Fruit fly (Drosophila melanogaster): Measurements from ENCODE around the gene CG9518.

CG9518 gene

DNA sequence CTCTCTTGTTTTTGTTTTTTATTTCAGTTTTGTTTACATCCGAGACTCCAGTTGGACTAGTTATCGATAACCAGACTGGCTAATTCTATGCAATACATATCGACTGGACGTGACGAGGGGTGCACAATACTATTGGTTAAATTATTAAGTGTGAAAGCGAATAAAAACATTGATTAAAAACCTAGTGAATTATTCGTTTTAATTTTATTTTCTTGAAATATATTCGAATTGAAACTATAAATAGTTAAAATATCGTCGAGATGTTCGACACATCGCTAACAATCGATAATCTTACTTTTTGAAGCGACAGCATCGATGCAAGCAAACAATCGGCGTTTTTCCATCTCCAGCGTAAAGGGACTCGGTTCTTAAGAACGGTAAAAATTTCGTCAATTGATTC lies 31.9 kb downstream of the CG9518 start, which contains the start of the genes CG32590 and Flo2 (continued):
- peak; percentile 22 for TF ChIP-seq Eip75B (GFP tag; optimal IDR thresholded peaks at IDR 0.05)
- TF ChIP-seq net (GFP tag; optimal IDR thresholded peaks at IDR 0.05): peak; percentile 10
- 0 out of 2 replicates have a peak, but pooled peaks have one; percentile 45 for TF ChIP-seq CG15336 (GFP tag; IDR thresholded peaks at IDR 0.05)
- no peak for TF ChIP-seq Hr38 (GFP tag; optimal IDR thresholded peaks at IDR 0.05)
- TF ChIP-seq CG11294 (GFP tag; IDR thresholded peaks at IDR 0.05): peak; percentile 51; the same call in 1 of the 2 replicates
- TF ChIP-seq CG11762 (GFP tag; optimal IDR thresholded peaks at IDR 0.05; ENCODE audit: insufficient read depth): peak; percentile 10
- TF ChIP-seq CG8319 (GFP tag; optimal IDR thresholded peaks at IDR 0.05): peak; percentile 39
- peak; percentile 84 for TF ChIP-seq CG6163 (GFP tag; IDR thresholded peaks at IDR 0.05)
- TF ChIP-seq dac (GFP tag; optimal IDR thresholded peaks at IDR 0.05): no peak
- peak; percentile 76 for TF ChIP-seq Hr39 (GFP tag; optimal IDR thresholded peaks at IDR 0.05)
- peak; percentile 84 for TF ChIP-seq Eip78C (GFP tag)
- TF ChIP-seq fd59A (GFP tag; optimal IDR thresholded peaks at IDR 0.05): no peak
- TF ChIP-seq lz (GFP tag; optimal IDR thresholded peaks at IDR 0.05): peak; percentile 67
- TF ChIP-seq Sox15 (GFP tag; optimal IDR thresholded peaks at IDR 0.05): peak; percentile 28
- TF ChIP-seq topi (GFP tag; optimal IDR thresholded peaks at IDR 0.05): peak; percentile 70
- TF ChIP-seq CG6792 (GFP tag; optimal IDR thresholded peaks at IDR 0.05): peak; percentile 21
- TF ChIP-seq CG10669 (GFP tag; optimal IDR thresholded peaks at IDR 0.05): peak; percentile 29
- peak; percentile 68 for TF ChIP-seq Ets21C (GFP tag; optimal IDR thresholded peaks at IDR 0.05)

DNA sequence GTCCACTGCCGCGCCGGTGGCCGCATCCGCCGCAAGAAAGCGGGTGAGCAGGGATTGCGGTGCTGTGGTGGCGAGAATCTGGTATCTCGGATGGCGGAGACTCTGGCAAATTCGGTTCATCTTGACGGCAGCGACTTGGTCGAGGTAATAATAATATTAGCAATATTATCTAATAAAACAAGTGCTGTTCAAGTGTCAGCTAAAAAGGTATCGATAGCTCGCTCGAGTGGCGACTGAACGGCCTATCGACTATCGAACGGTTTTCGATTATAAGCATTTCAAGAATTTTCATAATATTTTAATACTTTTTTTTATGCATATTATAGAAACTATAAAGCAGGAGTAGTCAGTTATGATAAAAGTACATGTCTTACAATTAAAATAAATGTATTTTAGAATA lies 33.0 kb downstream of the CG9518 start, which contains the start of gene Grx5:
TSS of gene Grx5 (minus strand) at position 216 of the 400 bp plus-strand sequence.
- TF ChIP-seq Smox (GFP tag; optimal IDR thresholded peaks at IDR 0.05) (no peak), pdm3 (GFP tag; optimal IDR thresholded peaks at IDR 0.05) (no peak), Sox102F (GFP tag; optimal IDR thresholded peaks at IDR 0.05) (no peak), vri (GFP tag; optimal IDR thresholded peaks at IDR 0.05) (peak; percentile 38), CG3919 (GFP tag; optimal IDR thresholded peaks at IDR 0.05) (no peak)

DNA sequence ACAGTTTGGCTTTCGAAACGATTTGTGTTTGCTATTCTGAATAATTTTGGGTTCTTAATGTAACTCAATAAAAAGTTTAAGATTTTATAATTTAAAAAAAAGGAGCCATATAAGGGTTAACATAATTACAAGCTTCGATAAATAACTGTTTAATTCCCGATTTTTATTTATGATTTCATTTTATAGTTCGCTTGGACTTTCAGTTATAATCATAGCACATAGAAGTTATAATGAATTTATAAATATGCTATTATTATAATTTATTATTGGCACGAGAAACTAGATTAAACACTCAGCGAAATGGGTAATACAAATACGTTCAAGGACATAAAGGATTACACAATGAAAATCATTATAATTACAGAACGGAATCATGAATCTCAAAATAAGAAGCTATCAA lies 34.6 kb downstream of the CG9518 start, which contains the start of gene CG14410:
TSS of gene CG14410 (plus strand) at position 301 of the 400 bp plus-strand sequence.
- TF ChIP-seq Ets21C (GFP tag; optimal IDR thresholded peaks at IDR 0.05): no peak

DNA sequence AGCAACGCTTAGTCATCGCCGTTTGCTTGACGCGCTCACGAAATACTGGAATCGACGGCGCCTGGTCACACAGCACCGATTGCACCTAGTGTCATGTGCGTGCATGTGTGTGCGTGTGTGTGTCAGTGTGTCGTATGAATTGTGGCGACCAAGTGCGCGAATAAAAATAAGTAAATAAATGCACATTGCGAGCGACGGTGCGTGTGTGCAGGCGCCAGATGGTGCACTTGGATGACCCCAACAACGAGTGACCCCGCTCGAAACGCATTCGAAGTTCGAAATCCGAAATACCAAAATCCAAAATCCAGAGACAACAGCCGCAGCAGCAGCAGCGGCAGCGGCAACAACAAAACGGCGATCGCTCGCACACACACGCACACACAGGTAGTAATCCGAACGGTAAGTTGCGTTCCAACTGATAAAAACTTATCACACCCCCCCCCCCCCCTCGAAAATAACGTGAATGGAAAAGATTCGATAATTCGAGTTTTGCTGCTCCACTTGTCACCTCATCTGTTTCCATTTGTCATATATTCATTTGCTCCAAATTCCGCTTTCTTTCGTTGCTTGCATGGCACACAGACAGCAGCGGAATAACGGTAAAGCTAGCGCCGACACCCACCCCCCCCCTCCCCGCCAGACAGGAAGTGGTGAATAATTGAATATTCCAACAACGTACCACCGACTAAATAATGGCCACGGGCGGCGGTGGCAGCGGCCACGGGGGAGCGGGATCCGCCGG lies 38.2 kb downstream of the CG9518 start, which contains the start of gene CG14411:
TSS of gene CG14411 (plus strand) at position 86 of the 742 bp plus-strand sequence.
- TF ChIP-seq salr (GFP tag; optimal IDR thresholded peaks at IDR 0.05) (no peak), esn (GFP tag; optimal IDR thresholded peaks at IDR 0.05) (no peak), Hr4 (GFP tag; optimal IDR thresholded peaks at IDR 0.05) (no peak), Blimp-1 (GFP tag; optimal IDR thresholded peaks at IDR 0.05) (no peak), CG6808 (GFP tag; optimal IDR thresholded peaks at IDR 0.05) (no peak), Hr38 (GFP tag; optimal IDR thresholded peaks at IDR 0.05) (no peak), CG1621 (tag; optimal IDR thresholded peaks at IDR 0.05) (no peak), CG9139 (GFP tag; optimal IDR thresholded peaks at IDR 0.05) (no peak), CG6792 (GFP tag; optimal IDR thresholded peaks at IDR 0.05) (no peak), fkh (GFP tag; optimal IDR thresholded peaks at IDR 0.05) (peak; percentile 20), CG6163 (GFP tag; IDR thresholded peaks at IDR 0.05) (no peak), Eip93F (GFP tag; optimal IDR thresholded peaks at IDR 0.05) (no peak), CG16779 (tag; optimal IDR thresholded peaks at IDR 0.05) (no peak), Sox102F (GFP tag; optimal IDR thresholded peaks at IDR 0.05) (no peak), OdsH (GFP tag; optimal IDR thresholded peaks at IDR 0.05) (no peak), CG4318 (GFP tag; optimal IDR thresholded peaks at IDR 0.05) (no peak), CG8119 (GFP tag; IDR thresholded peaks at IDR 0.05) (no peak), Eip78C (GFP tag) (peak; percentile 64), svp (GFP tag) (peak; percentile 80), spab (GFP tag; optimal IDR thresholded peaks at IDR 0.05) (no peak), Hr39 (GFP tag; optimal IDR thresholded peaks at IDR 0.05) (no peak), dac (GFP tag; optimal IDR thresholded peaks at IDR 0.05) (no peak), CG10669 (GFP tag; optimal IDR thresholded peaks at IDR 0.05) (no peak), ss (GFP tag; optimal IDR thresholded peaks at IDR 0.05) (no peak), net (GFP tag; optimal IDR thresholded peaks at IDR 0.05) (no peak), eg (GFP tag; IDR thresholded peaks at IDR 0.05) (0 out of 3 replicates have a peak, but pooled peaks have one; percentile 9), CG32006 (GFP tag; optimal IDR thresholded peaks at IDR 0.05) (no peak), Sox14 (GFP tag; optimal IDR thresholded peaks at IDR 0.05) (no peak), CG7368 (GFP tag; optimal IDR thresholded peaks at IDR 0.05) (no peak), Ets96B (tag; optimal IDR thresholded peaks at IDR 0.05) (no peak)
